Worm (Caenorhabditis elegans) whole organism, dauer: ENCODE results near the gene K07E3.4.

Experiments
- unc-62 ChIP-seq: sonication (generic microtip); optimal IDR thresholded peaks from 2 replicates; lab custom pipeline; 2017; ENCODE audit warnings: missing biosample characterization, missing genetic modification reagents, missing genetic modification characterization

The K07E3.4 gene

ce11 chrX:8084669-8085068 lies 851 bp upstream of the K07E3.4 start:
- TF ChIP-seq unc-62, result no peak

- TF ChIP-seq unc-62, result no peak
Observed at ce11 chrX:8083330-8083729, 488 bp downstream of the K07E3.4 start.

DNA sequence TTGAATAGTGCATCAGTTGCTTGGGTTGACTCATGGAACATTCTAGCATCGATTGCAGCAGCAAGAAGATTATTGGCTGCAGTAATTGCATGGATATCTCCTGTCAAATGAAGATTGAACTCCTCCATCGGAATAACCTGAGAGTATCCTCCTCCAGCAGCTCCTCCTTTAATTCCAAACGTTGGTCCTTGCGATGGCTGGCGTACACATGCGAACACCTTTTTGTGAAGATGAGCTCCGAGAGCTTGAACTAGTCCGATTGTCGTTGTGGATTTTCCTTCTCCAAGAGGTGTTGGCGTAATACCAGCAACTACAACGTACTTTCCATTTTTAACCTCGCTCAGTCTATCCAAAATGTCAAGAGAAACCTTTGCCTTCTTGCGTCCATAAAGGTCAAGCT lies 1.1 kb downstream of the K07E3.4 start:
- TF ChIP-seq unc-62, result no peak

DNA sequence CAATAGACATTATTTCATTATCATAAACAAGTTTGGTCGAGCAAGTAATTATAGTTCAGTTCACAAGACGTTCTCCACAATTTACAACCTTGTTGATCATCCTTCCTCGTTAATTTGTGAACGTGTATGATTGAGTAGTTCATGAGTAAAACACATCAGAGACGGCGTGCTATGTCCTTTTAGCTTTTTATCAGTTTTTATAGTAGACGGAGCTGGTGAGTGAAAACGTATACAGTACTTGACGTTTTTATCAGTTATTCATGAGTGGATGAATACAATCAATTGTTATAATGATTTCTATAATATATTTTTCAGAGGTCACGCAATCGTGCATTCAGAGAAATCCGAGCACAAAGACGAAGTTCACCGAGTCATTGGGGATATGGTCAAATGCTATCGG lies 4.9 kb downstream of the K07E3.4 start:
- no peak for TF ChIP-seq unc-62

- no peak for TF ChIP-seq unc-62
Observed at ce11 chrX:8078374-8078773, 5.4 kb downstream of the K07E3.4 start.

DNA sequence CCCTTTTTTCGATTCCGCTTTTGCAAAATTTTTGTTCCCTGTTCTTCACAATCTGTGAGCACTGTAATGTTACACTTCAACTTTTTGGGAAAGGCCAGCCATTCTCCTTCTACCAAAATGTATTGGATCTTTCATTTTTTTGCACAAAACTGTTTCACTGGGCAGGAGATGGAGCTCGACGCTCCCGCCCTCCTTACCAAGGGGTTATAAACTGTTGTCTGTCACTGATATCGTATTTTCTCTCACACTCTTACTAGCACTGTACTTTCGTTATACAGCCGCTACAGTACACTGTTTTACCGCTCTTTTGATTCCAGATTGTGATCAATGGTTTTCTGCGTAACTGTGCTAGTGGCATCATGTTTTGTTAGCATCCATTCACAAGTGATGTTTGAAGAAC lies 6.1 kb downstream of the K07E3.4 start, which contains the start of gene C46F2.1:
C46F2.1 (plus strand) TSS at position 301 of the 400 bp plus-strand sequence.
- TF ChIP-seq unc-62, result no peak

- TF ChIP-seq unc-62, result no peak
Observed at ce11 chrX:8074527-8074926, 9.3 kb downstream of the K07E3.4 start.

ce11 chrX:8069293-8069692 lies 14.5 kb downstream of the K07E3.4 start, which contains the start of gene C18A11.1:
TSS of gene C18A11.1 (plus strand) at chrX:8069328.
- TF ChIP-seq unc-62, result no peak

- no peak for TF ChIP-seq unc-62
Observed at ce11 chrX:8067268-8067667, 16.6 kb downstream of the K07E3.4 start, which contains the start of gene C18A11.2. TSS of gene C18A11.2 (plus strand) at chrX:8067568.

DNA sequence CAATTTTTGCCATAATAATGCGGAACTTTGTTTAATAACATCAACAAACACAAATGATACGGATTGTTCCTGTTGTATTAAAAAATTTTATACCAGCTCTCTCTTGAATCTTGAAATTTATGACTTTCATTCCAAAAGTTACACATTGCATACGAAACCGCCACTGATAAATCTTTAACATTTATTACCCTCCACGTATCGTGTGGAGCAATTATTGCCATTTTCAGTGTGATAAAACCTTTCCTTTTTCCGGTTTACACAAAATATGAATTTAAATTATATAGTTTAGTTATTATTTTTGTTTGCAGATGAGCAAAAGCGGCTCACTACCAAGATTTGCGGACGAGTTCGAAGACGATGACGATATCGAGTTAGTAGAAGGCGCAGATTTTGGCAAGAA lies 23.0 kb downstream of the K07E3.4 start, which contains the start of gene C18A11.3:
C18A11.3 (plus strand) TSS at position 301 of the 400 bp plus-strand sequence.
- no peak for TF ChIP-seq unc-62

DNA sequence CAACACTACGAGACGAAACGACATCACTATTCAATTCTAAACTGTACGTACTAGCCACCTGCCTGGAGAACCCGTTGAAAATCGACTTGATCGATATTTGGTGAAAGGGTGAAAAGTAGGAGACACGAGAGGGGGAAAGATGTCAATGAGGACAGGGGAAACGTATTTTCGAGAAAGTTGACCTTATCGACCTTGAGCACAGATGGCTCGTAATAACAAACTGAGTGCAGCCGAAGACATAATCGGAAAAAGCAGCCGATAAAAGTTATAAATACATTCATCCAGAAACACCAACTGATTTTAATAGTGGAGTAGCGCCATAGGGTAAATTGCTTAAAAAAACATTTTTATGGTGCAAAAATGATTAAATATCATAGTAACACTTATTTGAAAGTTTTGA lies 23.8 kb downstream of the K07E3.4 start:
- TF ChIP-seq unc-62, result no peak

DNA sequence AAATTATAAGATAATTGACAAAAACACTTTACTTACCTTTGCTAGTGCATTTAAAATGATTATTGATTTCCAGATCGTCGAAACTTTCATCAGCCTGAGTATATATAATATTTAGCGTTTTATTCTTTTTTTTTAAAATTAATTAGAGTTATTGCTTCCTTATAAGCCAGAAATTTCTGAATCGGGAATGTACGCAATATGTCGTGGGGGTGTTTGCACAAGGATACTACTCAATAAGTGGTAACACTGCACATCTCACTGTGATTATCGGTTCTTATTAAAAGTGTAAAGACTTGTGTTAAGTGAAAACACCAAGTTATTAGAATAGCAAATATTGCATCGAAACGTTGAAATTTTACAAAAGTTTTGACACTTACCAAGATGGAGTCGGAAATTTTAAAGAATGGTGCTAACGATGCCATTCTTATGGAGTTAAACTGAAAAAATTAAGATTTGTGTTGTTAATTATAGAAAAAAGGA lies 26.0 kb downstream of the K07E3.4 start, which contains the start of gene dim-1:
dim-1 (minus strand) TSS at position 430 of the 480 bp plus-strand sequence.
- no peak for TF ChIP-seq unc-62

- no peak for TF ChIP-seq unc-62
Observed at ce11 chrX:8054478-8054877, 29.3 kb downstream of the K07E3.4 start.

ce11 chrX:8053008-8053441 lies 30.8 kb downstream of the K07E3.4 start:
- TF ChIP-seq unc-62, result no peak

- TF ChIP-seq unc-62, result no peak
Observed at ce11 chrX:8052055-8052454, 31.8 kb downstream of the K07E3.4 start.

DNA sequence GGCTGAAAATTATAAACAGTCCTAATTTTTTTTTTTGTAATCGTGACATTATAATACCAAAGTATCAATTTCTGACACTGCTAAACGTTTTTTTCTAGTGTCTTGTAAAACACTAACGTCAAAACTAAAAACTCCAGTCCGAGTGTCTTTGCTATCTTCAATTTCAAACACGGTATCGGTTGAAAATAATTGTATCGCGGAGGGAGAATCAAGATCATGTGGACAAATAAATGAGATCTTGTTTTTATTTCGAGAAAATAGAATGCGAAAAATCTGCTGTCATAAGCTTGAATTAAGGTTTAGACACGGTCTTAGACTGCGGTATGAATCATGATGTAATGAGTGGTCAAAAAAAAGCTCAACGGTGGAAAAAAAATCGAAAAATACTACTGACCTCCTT lies 35.2 kb downstream of the K07E3.4 start:
- TF ChIP-seq unc-62, result no peak

DNA sequence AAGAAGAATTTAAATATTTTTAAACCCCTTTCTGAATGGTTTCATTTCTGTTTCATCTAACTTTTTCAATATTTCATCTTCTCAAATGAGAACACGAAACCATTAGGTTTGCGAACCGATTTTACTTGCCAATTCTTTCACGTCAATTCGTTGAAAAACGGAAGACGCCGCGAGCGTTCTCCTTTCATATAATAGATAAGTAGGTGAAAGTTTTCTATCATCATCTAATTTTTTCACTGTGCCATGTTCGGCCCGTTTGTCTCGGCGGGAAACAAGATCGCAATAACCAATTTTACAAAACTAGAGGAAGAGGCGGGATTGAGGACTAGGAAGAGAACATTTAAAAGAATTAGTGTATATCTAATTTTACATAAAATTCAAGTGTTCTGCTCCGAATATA lies 38.7 kb downstream of the K07E3.4 start, which contains the start of gene C18A11.4:
C18A11.4 (plus strand) TSS at position 367 of the 400 bp plus-strand sequence.
- TF ChIP-seq unc-62, result no peak

DNA sequence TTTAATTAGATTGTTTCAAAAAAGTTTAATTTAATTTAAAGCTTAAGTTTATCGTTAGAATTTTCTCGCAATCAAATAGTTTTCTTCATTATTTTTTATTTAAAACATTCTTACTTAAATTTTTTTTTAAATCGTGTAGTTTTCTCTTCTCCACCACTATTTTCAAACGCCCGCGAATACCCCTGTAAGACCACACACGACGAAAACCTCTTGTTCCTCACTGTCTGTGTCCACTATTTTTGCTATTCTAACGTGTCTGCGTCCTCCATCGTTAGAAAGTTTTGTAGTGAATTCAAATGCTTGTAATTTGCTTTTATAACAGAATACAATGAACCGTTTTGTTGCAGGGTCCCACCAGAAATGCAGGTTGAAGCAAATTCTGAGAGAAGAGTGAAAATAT lies 42.9 kb downstream of the K07E3.4 start, which contains the start of gene xol-1:
xol-1 (plus strand) TSS at position 347 of the 400 bp plus-strand sequence.
- no peak for TF ChIP-seq unc-62

ce11 chrX:8037365-8037764 lies 46.5 kb downstream of the K07E3.4 start:
- TF ChIP-seq unc-62, result no peak
